Worm (Caenorhabditis elegans) whole organism, late embryonic: Measurements from ENCODE around the gene PDB1.1.

Experiments used
- C08G9.2 ChIP-seq: sonication (generic microtip); optimal IDR thresholded peaks from 2 replicates; lab custom pipeline; 2016; ENCODE audit warnings: mild to moderate bottlenecking, missing genetic modification characterization, moderate library complexity, missing compliant biosample characterization
- C38D4.7 ChIP-seq: fragments of 200-800 bp; sonication (Bioruptor generic); optimal IDR thresholded peaks from 2 replicates; lab custom pipeline; 2018; ENCODE audit warnings: mild to moderate bottlenecking, missing genetic modification characterization, moderate library complexity, missing compliant biosample characterization
- K02D7.2 ChIP-seq: sonication (generic microtip); optimal IDR thresholded peaks from 2 replicates; lab custom pipeline; 2017; ENCODE audit warnings: mild to moderate bottlenecking, missing genetic modification characterization, missing compliant biosample characterization
- T23F11.4 ChIP-seq: fragments of 200-800 bp; sonication (Bioruptor generic); optimal IDR thresholded peaks from 2 replicates; lab custom pipeline; 2018; ENCODE audit warnings: mild to moderate bottlenecking, missing genetic modification characterization, missing compliant biosample characterization
- Y22D7AL.16 ChIP-seq: sonication (generic microtip); optimal IDR thresholded peaks from 2 replicates; lab custom pipeline; 2016; ENCODE audit warnings: missing genetic modification characterization, missing compliant biosample characterization
- ahr-1 ChIP-seq: sonication (generic microtip); optimal IDR thresholded peaks from 2 replicates; lab custom pipeline; 2016; ENCODE audit warnings: missing genetic modification characterization, missing compliant biosample characterization
- ceh-2 ChIP-seq: sonication (generic microtip); optimal IDR thresholded peaks from 2 replicates; lab custom pipeline; 2016; ENCODE audit warnings: missing genotype, missing genetic modification characterization, missing compliant biosample characterization
- ceh-24 ChIP-seq: sonication (generic microtip); optimal IDR thresholded peaks from 2 replicates; lab custom pipeline; 2016; ENCODE audit warnings: mild to moderate bottlenecking, missing genetic modification characterization, missing compliant biosample characterization
- ceh-30 ChIP-seq: fragments of 150-350 bp; optimal IDR thresholded peaks from 2 replicates; lab custom pipeline; 2014; ENCODE audit warnings: missing biosample characterization, missing genetic modification characterization
- ceh-45 ChIP-seq: fragments of 200-800 bp; sonication (Bioruptor generic); IDR thresholded peaks from 2 replicates; pipeline ENCODE4 v1.3.6; 2022; ENCODE audit warnings: missing genetic modification reagents, missing genetic modification characterization, missing compliant biosample characterization
- ceh-6 ChIP-seq: fragments of 200-800 bp; sonication (Bioruptor generic); optimal IDR thresholded peaks from 2 replicates; lab custom pipeline; 2018; ENCODE audit warnings: mild to moderate bottlenecking, missing genetic modification characterization, missing compliant biosample characterization
- ceh-9 ChIP-seq: sonication (generic microtip); optimal IDR thresholded peaks from 2 replicates; lab custom pipeline; 2016; ENCODE audit warnings: mild to moderate bottlenecking, missing genetic modification characterization, inconsistent platforms, missing compliant biosample characterization
- elt-2 ChIP-seq: sonication (generic microtip); optimal IDR thresholded peaks from 2 replicates; lab custom pipeline; 2016; ENCODE audit warnings: missing genetic modification reagents, missing genetic modification characterization, missing compliant biosample characterization
- elt-4 ChIP-seq: sonication (generic microtip); optimal IDR thresholded peaks from 2 replicates; lab custom pipeline; 2016; ENCODE audit warnings: missing genetic modification characterization, missing compliant biosample characterization
- eyg-1 ChIP-seq: sonication (generic microtip); optimal IDR thresholded peaks from 2 replicates; lab custom pipeline; 2016; ENCODE audit warnings: missing genotype, missing genetic modification characterization, missing compliant biosample characterization
- fax-1 ChIP-seq: sonication (generic microtip); optimal IDR thresholded peaks from 2 replicates; lab custom pipeline; 2016; ENCODE audit warnings: missing genotype, missing genetic modification characterization, missing compliant biosample characterization
- fkh-10 ChIP-seq: fragments of 150-350 bp; optimal IDR thresholded peaks from 2 replicates; lab custom pipeline; 2014; ENCODE audit warnings: missing biosample characterization, missing genetic modification reagents, missing genetic modification characterization
- gmeb-2 ChIP-seq: sonication (generic microtip); optimal IDR thresholded peaks from 2 replicates; lab custom pipeline; 2016; ENCODE audit warnings: missing genetic modification characterization, inconsistent platforms, missing compliant biosample characterization
- hlh-15 ChIP-seq: sonication (generic microtip); optimal IDR thresholded peaks from 2 replicates; lab custom pipeline; 2016; ENCODE audit warnings: missing genetic modification characterization, missing compliant biosample characterization
- hlh-6 ChIP-seq: sonication (generic microtip); optimal IDR thresholded peaks from 2 replicates; lab custom pipeline; 2016; ENCODE audit warnings: missing genotype, missing genetic modification characterization, missing compliant biosample characterization
- lim-6 ChIP-seq: sonication (generic microtip); optimal IDR thresholded peaks from 2 replicates; lab custom pipeline; 2016; ENCODE audit warnings: missing genetic modification characterization, missing compliant biosample characterization
- lin-11 ChIP-seq: fragments of 200-800 bp; sonication (Bioruptor generic); optimal IDR thresholded peaks from 2 replicates; lab custom pipeline; 2018; ENCODE audit warnings: mild to moderate bottlenecking, missing genetic modification characterization, missing compliant biosample characterization
- mec-3 ChIP-seq: sonication (generic microtip); optimal IDR thresholded peaks from 2 replicates; lab custom pipeline; 2016; ENCODE audit warnings: borderline replicate concordance, missing genetic modification characterization, missing compliant biosample characterization
- nfya-1 ChIP-seq: sonication (generic microtip); optimal IDR thresholded peaks from 2 replicates; lab custom pipeline; 2017; ENCODE audit warnings: missing genetic modification characterization, mild to moderate bottlenecking, missing compliant biosample characterization, antibody characterized with exemption, moderate library complexity
- nhr-11 ChIP-seq: fragments of 150-350 bp; optimal IDR thresholded peaks from 2 replicates; lab custom pipeline; 2014; ENCODE audit warnings: missing biosample characterization, missing genetic modification characterization
- nhr-232 ChIP-seq: sonication (generic microtip); optimal IDR thresholded peaks from 2 replicates; lab custom pipeline; 2016; ENCODE audit warnings: missing genetic modification characterization, missing compliant biosample characterization
- pag-3 ChIP-seq: sonication (generic microtip); optimal IDR thresholded peaks from 2 replicates; lab custom pipeline; 2016; ENCODE audit warnings: missing compliant biosample characterization, missing genetic modification characterization, borderline replicate concordance
- pax-1 ChIP-seq: fragments of 150-350 bp; optimal IDR thresholded peaks from 2 replicates; lab custom pipeline; 2014; ENCODE audit warnings: missing biosample characterization, missing genetic modification characterization
- pha-2 ChIP-seq: sonication (generic microtip); optimal IDR thresholded peaks from 2 replicates; lab custom pipeline; 2017; ENCODE audit warnings: mild to moderate bottlenecking, missing genetic modification characterization, missing compliant biosample characterization
- pha-4 ChIP-seq: fragments of 150-350 bp; optimal IDR thresholded peaks from 2 replicates; lab custom pipeline; 2018; ENCODE audit warnings: missing biosample characterization, missing genetic modification reagents, missing genetic modification characterization
- pros-1 ChIP-seq: fragments of 150-350 bp; optimal IDR thresholded peaks from 2 replicates; lab custom pipeline; 2014; ENCODE audit warnings: missing biosample characterization, missing genetic modification reagents, missing genetic modification characterization
- ref-2 ChIP-seq: sonication (generic microtip); optimal IDR thresholded peaks from 2 replicates; lab custom pipeline; 2016; ENCODE audit warnings: missing genetic modification characterization, missing compliant biosample characterization
- sdc-2 ChIP-seq: sonication (generic microtip); optimal IDR thresholded peaks from 2 replicates; lab custom pipeline; 2016; ENCODE audit warnings: missing genotype, missing genetic modification characterization, missing compliant biosample characterization
- sox-2 ChIP-seq: fragments of 200-800 bp; sonication (Bioruptor generic); IDR thresholded peaks from 2 replicates; pipeline ENCODE4 v1.3.6; 2022; ENCODE audit warnings: missing genetic modification reagents, missing genetic modification characterization, missing compliant biosample characterization
- sox-4 ChIP-seq: sonication (generic microtip); optimal IDR thresholded peaks from 2 replicates; lab custom pipeline; 2017; ENCODE audit warnings: mild to moderate bottlenecking, missing genetic modification characterization, inconsistent platforms, missing compliant biosample characterization
- syd-9 ChIP-seq: sonication (generic microtip); optimal IDR thresholded peaks from 2 replicates; lab custom pipeline; 2016; ENCODE audit warnings: mild to moderate bottlenecking, missing genetic modification characterization, moderate library complexity, missing compliant biosample characterization
- tbx-7 ChIP-seq: sonication (generic microtip); optimal IDR thresholded peaks from 2 replicates; lab custom pipeline; 2016; ENCODE audit warnings: missing genotype, missing genetic modification characterization, missing compliant biosample characterization
- ztf-16 ChIP-seq: sonication (generic microtip); optimal IDR thresholded peaks from 2 replicates; lab custom pipeline; 2017; ENCODE audit warnings: missing genetic modification characterization, missing compliant biosample characterization

The PDB1.1 gene

DNA sequence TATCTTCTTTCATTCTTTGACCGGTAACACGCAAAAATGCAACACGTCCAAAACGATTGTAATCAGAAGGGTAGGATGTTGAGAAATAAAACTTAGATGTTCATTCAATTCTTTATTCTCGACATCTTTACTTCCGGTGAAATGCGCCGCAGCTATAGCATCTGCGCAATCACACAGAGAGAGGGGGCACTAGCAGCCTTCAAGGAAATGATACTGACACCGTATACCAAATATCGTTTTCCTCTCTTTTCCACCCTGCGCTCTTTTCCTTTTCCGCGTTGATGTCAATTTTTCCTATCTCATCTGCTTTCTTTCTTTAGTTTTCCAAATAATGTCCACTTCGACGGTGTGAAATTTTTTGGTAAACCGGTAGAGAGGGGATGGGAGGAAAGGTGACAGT, 31.9 kb upstream of the PDB1.1 start:
- no peak for TF ChIP-seq hlh-6 (tag; lab: Kevin White, UChicago)
- TF ChIP-seq nhr-11 (tag; lab: Kevin White, UChicago): no peak
- no peak for TF ChIP-seq pros-1
- TF ChIP-seq pha-2 (tag; lab: Kevin White, UChicago): no peak
- TF ChIP-seq pha-4 (tag; lab: Kevin White, UChicago): no peak
- no peak for TF ChIP-seq ref-2 (tag; lab: Kevin White, UChicago)
- TF ChIP-seq tbx-7: no peak
- TF ChIP-seq sox-2: no peak
- no peak for TF ChIP-seq K02D7.2 (tag; lab: Kevin White, UChicago)

DNA sequence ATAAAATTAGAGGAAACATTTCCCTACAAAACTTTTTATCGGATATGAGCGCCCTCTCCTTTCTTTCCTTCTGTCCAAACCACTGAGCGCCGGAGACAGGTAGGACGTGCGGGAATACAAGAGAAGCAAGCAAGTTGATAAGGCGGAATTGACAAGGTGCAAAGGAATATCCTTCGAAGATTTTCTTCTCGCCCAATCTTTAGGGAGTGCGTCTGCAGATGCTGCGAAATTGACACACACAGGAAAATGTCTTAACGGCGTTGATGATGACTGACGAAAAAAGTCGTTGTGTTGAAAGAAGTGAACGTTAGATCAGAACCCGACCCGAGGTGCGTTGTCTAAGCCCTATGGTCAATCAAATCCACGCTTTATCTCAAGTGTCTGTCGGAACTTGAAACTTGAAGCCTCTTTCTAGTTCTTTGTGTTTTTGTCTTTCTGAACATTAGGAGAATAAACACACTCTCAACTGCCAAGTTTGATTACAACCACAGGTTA, 28.9 kb upstream of the PDB1.1 start:
- no peak for TF ChIP-seq elt-4 (tag; lab: Kevin White, UChicago)
- TF ChIP-seq lim-6: no peak
- no peak for TF ChIP-seq sdc-2 (tag; lab: Kevin White, UChicago)
- TF ChIP-seq ceh-9: no peak
- no peak for TF ChIP-seq sox-4 (tag; lab: Kevin White, UChicago)
- no peak for TF ChIP-seq fkh-10 (GFP tag; lab: Kevin White, UChicago)
- no peak for TF ChIP-seq ceh-24 (tag; lab: Kevin White, UChicago)
- TF ChIP-seq, all 69 proteins: peak for 0

DNA sequence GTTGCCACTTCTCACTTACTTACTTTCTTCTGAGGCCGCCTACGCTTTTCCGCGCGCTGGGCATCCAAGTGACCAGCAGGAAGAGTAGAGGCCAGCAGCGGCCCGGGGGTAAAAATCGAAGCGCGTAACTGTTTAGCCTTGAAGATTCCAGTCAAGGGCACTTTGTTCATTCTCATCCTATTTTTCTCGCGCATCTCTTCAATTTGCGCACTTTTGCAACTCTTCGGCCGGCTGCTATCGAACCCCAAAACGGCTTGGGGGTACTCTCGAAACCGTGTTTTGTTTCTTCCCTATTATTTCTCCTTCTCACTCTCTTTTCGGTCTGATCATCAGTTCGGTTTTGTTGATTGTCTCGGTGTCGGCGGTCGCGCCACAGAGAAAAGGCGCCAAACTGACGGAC, 27.7 kb upstream of the PDB1.1 start:
- peak; percentile 29 for TF ChIP-seq C08G9.2
- TF ChIP-seq K02D7.2 (tag; lab: Kevin White, UChicago): no peak
- TF ChIP-seq mec-3 (tag; lab: Kevin White, UChicago): no peak
- TF ChIP-seq ceh-45 (GFP tag; lab: Robert Waterston, UW): no peak
- TF ChIP-seq, all 69 proteins: peak for 1

DNA sequence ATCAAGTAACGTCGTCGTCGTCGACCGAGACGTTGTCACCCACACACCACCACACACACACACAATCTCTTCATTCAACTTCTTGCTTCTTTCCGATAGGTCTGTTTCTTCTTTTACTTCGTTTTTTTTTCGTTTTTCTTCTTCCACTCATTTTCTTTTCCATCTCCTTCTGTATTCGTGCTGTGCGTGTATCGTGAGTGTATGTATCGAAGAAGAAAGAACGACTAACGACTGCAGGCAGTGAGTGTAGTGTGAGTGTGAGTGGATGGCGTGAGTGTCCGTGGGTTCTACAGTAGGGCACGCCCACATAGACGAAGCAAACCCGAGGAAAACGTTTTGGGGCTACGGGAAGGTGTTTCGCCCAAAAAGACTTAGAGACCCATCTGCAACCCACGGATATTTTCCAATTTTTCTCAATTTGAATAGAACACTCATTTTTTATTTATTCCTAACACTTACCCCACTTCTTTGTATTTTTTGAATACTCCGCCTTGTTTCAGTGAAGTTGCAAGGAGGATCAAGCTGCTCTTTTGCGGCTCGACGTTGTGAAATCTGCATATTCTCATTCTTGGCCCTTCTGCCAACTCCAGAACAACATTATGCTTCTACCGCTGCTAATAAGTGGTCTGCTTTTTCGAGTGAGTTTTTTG, 26.9 kb upstream of the PDB1.1 start, which contains the start of gene adt-2:
adt-2 (plus strand) TSS at position 600 of the 650 bp plus-strand sequence.
- no peak for TF ChIP-seq T23F11.4 (GFP tag; lab: Kevin White, UChicago)
- TF ChIP-seq elt-4 (tag; lab: Kevin White, UChicago): no peak
- no peak for TF ChIP-seq nfya-1
- no peak for TF ChIP-seq ceh-45 (GFP tag; lab: Robert Waterston, UW)
- no peak for TF ChIP-seq pag-3
- TF ChIP-seq syd-9 (tag; lab: Kevin White, UChicago): no peak
- TF ChIP-seq C38D4.7 (GFP tag; lab: Kevin White, UChicago): no peak

DNA sequence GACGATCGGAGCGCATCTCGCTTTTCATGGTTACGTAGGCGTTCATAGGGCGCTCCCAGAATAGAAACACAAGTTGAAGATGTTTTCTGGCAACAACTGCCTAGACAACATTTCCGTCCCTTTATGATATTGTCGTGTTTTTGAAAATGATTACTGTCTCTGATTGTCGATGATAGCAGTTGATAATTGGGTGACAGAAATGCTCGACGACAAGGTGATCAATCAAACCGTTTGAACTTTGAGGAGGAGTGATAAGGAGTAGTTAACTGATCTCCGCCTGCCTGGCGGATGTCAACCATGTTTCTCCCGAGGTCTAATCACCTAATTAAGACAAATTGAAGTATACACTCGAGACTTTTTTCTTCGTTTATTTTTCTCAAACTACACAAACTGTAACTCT, 25.0 kb upstream of the PDB1.1 start:
- TF ChIP-seq lin-11 (tag; lab: Kevin White, UChicago) (no peak), K02D7.2 (tag; lab: Kevin White, UChicago) (no peak), Y22D7AL.16 (tag; lab: Kevin White, UChicago) (no peak), ahr-1 (tag; lab: Kevin White, UChicago) (no peak), ztf-16 (tag; lab: Kevin White, UChicago) (no peak), nhr-232 (no peak), pax-1 (tag; lab: Kevin White, UChicago) (no peak), lim-6 (no peak), pha-4 (tag; lab: Kevin White, UChicago) (no peak), ceh-6 (GFP tag; lab: Kevin White, UChicago) (no peak), fax-1 (no peak), ceh-9 (no peak)

DNA sequence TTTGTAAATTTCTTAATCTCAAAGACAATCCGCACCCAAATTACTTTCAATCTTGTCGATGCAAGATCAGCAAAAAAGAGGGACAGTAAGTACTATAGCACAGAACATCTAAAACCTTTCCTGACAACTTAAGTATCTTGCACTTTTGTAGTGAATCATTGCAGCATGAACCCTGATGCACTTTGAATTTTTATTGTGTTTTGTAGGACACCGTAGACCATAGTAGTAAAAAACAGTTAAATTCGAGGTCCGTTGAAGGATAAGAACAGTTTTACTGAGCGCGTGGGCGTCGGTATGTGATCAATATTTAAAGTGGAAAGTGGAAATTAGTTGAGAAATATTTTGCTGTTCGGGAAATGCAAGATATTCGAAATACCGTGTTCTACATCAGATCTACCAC, 23.3 kb upstream of the PDB1.1 start:
- TF ChIP-seq gmeb-2 (tag; lab: Kevin White, UChicago) (no peak), ceh-30 (tag; lab: Kevin White, UChicago) (no peak), ceh-2 (tag; lab: Kevin White, UChicago) (no peak), eyg-1 (tag; lab: Kevin White, UChicago) (no peak), C08G9.2 (no peak), pha-4 (tag; lab: Kevin White, UChicago) (no peak), hlh-6 (tag; lab: Kevin White, UChicago) (no peak), elt-2 (tag; lab: Kevin White, UChicago) (no peak), hlh-15 (no peak), nhr-11 (tag; lab: Kevin White, UChicago) (no peak)
